Worm (Caenorhabditis elegans): ENCODE results near the gene nhr-129.

ce11 chrV:13298706-13299105 is 32.1 kb downstream of the nhr-129 start:
- TF ChIP-seq nhr-12 (tag; optimal IDR thresholded peaks at IDR 0.05) (no peak), aly-2 (tag; optimal IDR thresholded peaks at IDR 0.05) (no peak), nhr-76 (tag; optimal IDR thresholded peaks at IDR 0.05) (no peak), nhr-25 (tag; optimal IDR thresholded peaks at IDR 0.05) (no peak), unc-62 (GFP tag; optimal IDR thresholded peaks at IDR 0.05) (no peak), nhr-237 (tag; optimal IDR thresholded peaks at IDR 0.05) (no peak), pqm-1 (tag; optimal IDR thresholded peaks at IDR 0.05) (no peak), snpc-4 (tag; optimal IDR thresholded peaks at IDR 0.05) (no peak), daf-12 (tag; optimal IDR thresholded peaks at IDR 0.05) (no peak), nhr-11 (tag; optimal IDR thresholded peaks at IDR 0.05) (no peak), fos-1 (tag; optimal IDR thresholded peaks at IDR 0.05) (no peak), unc-39 (tag; optimal IDR thresholded peaks at IDR 0.05) (no peak), ceh-16 (tag; optimal IDR thresholded peaks at IDR 0.05) (no peak)

Measured in whole organism, L3 larva.